Worm (Caenorhabditis elegans) whole organism, midembryonic: ENCODE data around the gene cpsf-4.

Experiments used
- T22C8.4 ChIP-seq: fragments of 200-800 bp; sonication (Bioruptor generic); IDR thresholded peaks from 2 replicates; pipeline ENCODE4 v1.3.6; 2022; ENCODE audit warnings: missing genetic modification characterization, missing compliant biosample characterization
- flt-1 ChIP-seq: fragments of 200-800 bp; sonication (Bioruptor generic); IDR thresholded peaks from 2 replicates; pipeline ENCODE4 v1.3.6; 2022; ENCODE audit warnings: missing genetic modification characterization, missing compliant biosample characterization
- med-1 ChIP-seq: sonication (generic microtip); optimal IDR thresholded peaks from 2 replicates; lab custom pipeline; 2017; ENCODE audit warnings: missing genetic modification characterization, mild to moderate bottlenecking, missing compliant biosample characterization, antibody characterized with exemption, missing genetic modification reagents; ENCODE audit not compliant: insufficient read depth
- ref-1 ChIP-seq: fragments of 200-800 bp; sonication (Bioruptor generic); conservative IDR thresholded peaks from 2 replicates; pipeline ENCODE4 v1.3.6; 2022; ENCODE audit warnings: missing genetic modification reagents, missing genetic modification characterization, missing compliant biosample characterization
- ztf-23 ChIP-seq: fragments of 200-800 bp; sonication (Bioruptor generic); IDR thresholded peaks from 2 replicates; pipeline ENCODE4 v1.3.6; 2022; ENCODE audit warnings: missing genetic modification reagents, missing genetic modification characterization, missing compliant biosample characterization
- ztf-29 ChIP-seq: fragments of 200-800 bp; sonication (Bioruptor generic); IDR thresholded peaks from 2 replicates; pipeline ENCODE4 v1.3.6; 2022; ENCODE audit warnings: missing genetic modification reagents, missing genetic modification characterization, missing compliant biosample characterization

- TF ChIP-seq ztf-23 (GFP tag; lab: Robert Waterston, UW) (no peak), flt-1 (GFP tag; lab: Robert Waterston, UW) (no peak), ztf-29 (GFP tag; lab: Robert Waterston, UW) (no peak), ref-1 (GFP tag; lab: Robert Waterston, UW) (no peak), med-1 (no peak), T22C8.4 (GFP tag; lab: Robert Waterston, UW) (no peak)
Measured at ce11 chrIV:12127838-12128237, 34.6 kb upstream of the cpsf-4 start.
